Fruit fly (Drosophila melanogaster): ENCODE measurements around the gene CG7352.

CG7352 gene

DNA sequence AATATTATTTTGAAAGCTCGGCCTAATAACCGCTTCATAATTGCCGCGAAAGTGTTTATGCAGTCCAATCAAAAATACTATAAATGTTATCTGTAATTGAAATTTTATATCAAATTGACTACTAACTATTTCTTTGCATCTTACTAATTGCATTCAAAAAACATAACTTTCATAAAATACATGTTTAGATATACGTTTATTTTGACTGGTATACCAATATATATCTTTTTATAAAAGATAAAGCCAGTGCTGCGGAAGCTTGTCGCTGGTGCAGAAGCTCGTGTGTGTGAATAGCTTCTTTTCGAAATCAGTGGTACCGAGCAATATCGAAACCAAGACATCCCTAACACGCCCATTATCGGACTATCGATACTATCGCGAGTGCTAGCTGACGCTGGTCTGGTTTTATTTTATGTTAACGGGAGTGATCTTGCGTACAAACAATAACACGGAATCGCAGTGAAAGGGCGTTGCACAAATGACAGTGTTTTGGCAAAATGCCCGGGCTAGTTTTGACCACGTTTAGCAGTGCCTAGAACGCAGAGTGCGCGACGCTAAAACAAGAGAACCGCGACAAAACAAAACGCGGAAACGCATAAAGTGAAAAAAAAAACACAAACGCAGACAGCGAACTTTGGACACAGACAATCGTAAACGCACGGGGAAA, 2.2 kb downstream of the CG7352 start, which contains the start of gene Atg13:
Gene Atg13 (plus strand): TSS at position 367 of the 667 bp plus-strand sequence.
- TF ChIP-seq CG11617 (GFP tag; optimal IDR thresholded peaks at IDR 0.05): peak; percentile 45
- peak; percentile 18 for TF ChIP-seq pad (GFP tag; optimal IDR thresholded peaks at IDR 0.05)
- TF ChIP-seq CG1620 (GFP tag; optimal IDR thresholded peaks at IDR 0.05): peak; percentile 56
- no peak for TF ChIP-seq Crg-1 (GFP tag; optimal IDR thresholded peaks at IDR 0.05)
- TF ChIP-seq CG12768 (GFP tag; optimal IDR thresholded peaks at IDR 0.05): peak; percentile 69
- peak; percentile 45 for TF ChIP-seq tj (GFP tag; optimal IDR thresholded peaks at IDR 0.05)
- TF ChIP-seq cnc (optimal IDR thresholded peaks at IDR 0.05): no peak
- TF ChIP-seq bab1 (GFP tag; optimal IDR thresholded peaks at IDR 0.05): peak; percentile 46
- TF ChIP-seq cic (GFP tag; optimal IDR thresholded peaks at IDR 0.05): peak; percentile 14
- peak; percentile 63 for TF ChIP-seq toe (GFP tag; optimal IDR thresholded peaks at IDR 0.05)
- TF ChIP-seq CG7101 (tag; optimal IDR thresholded peaks at IDR 0.05): peak; percentile 7
- TF ChIP-seq Clk (GFP tag; optimal IDR thresholded peaks at IDR 0.05): no peak
- no peak for TF ChIP-seq CG33017 (tag; optimal IDR thresholded peaks at IDR 0.05)
- TF ChIP-seq CG7045 (GFP tag; optimal IDR thresholded peaks at IDR 0.05): no peak
- TF ChIP-seq ovo (GFP tag; optimal IDR thresholded peaks at IDR 0.05): no peak
- TF ChIP-seq kay (GFP tag; ENCODE audit: borderline replicate concordance): no peak
- TF ChIP-seq Hr96 (GFP tag; optimal IDR thresholded peaks at IDR 0.05): no peak
- TF ChIP-seq Mnt (GFP tag; optimal IDR thresholded peaks at IDR 0.05): peak; percentile 21
- TF ChIP-seq CG5204 (GFP tag; optimal IDR thresholded peaks at IDR 0.05): no peak
- TF ChIP-seq CG14711 (tag; optimal IDR thresholded peaks at IDR 0.05): no peak

DNA sequence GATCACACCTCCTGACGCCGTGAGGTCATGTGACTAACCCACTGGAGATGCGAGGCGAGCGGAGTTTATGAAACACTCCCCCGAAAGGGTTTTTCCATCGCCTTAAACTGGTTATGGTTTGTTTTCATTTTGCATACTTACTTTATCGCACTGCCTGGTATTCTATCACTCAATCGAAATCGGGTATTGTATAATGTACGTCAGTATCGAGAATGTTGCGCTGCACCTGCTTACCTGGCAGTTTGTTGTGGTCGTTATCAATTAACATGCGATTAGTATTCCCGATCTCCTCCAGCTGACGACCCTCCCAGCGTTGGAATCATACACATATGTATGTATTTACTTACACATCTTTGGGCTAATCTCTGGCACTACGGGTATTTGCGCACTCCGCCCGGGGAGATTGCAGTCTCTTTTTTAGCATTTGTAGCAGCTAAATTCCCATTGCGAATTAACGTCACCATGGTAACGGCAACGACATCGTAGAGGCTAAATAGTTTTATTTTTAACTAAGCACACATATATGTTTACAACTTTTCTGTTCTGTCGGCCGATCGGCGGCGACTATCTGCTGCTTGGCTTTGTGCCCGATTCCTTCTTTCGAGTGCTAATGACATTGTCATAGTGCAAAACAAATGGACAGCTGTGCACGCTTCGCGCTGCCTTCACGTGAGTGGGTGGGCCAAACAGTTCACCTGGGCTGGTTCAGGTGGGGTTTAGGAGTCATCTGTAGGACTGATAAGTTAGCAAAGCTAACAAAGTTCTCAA, 5.8 kb downstream of the CG7352 start:
- peak; percentile 51 for TF ChIP-seq Mnt (GFP tag; optimal IDR thresholded peaks at IDR 0.05)
- no peak for TF ChIP-seq CG33017 (tag; optimal IDR thresholded peaks at IDR 0.05)
- TF ChIP-seq Clk (GFP tag; optimal IDR thresholded peaks at IDR 0.05): no peak
- no peak for TF ChIP-seq cnc (optimal IDR thresholded peaks at IDR 0.05)
- peak; percentile 92 for TF ChIP-seq cic (GFP tag; optimal IDR thresholded peaks at IDR 0.05)
- no peak for TF ChIP-seq CG11617 (GFP tag; optimal IDR thresholded peaks at IDR 0.05)
- TF ChIP-seq CG12768 (GFP tag; optimal IDR thresholded peaks at IDR 0.05): peak; percentile 43
- no peak for TF ChIP-seq Hr96 (GFP tag; optimal IDR thresholded peaks at IDR 0.05)
- TF ChIP-seq ovo (GFP tag; optimal IDR thresholded peaks at IDR 0.05): no peak
- TF ChIP-seq bab1 (GFP tag; optimal IDR thresholded peaks at IDR 0.05): no peak
- peak; percentile 40 for TF ChIP-seq toe (GFP tag; optimal IDR thresholded peaks at IDR 0.05)
- TF ChIP-seq kay (GFP tag; ENCODE audit: borderline replicate concordance): peak; percentile 92
- no peak for TF ChIP-seq CG7045 (GFP tag; optimal IDR thresholded peaks at IDR 0.05)
- peak; percentile 62 for TF ChIP-seq tj (GFP tag; optimal IDR thresholded peaks at IDR 0.05)
- TF ChIP-seq CG14711 (tag; optimal IDR thresholded peaks at IDR 0.05): no peak

DNA sequence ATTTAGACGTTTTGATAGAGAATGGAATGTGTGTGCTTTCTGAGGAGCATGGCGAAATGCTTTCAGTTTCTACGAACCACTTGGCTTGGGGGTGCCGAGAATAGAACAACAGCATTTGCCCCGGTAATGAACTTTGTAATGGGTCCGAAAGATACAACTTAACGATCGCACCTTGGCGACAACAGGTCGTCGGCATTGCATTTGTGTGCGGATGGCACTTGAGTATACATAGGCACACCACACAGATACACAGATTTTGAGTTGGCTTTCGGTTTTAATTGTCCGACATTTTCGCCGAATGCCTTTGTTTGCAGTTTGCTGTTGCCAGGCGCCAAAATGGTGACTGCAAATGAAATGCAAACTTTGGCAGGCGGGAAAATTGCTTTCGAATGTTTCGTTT, 6.6 kb downstream of the CG7352 start:
- TF ChIP-seq bab1 (GFP tag; optimal IDR thresholded peaks at IDR 0.05) (no peak), tj (GFP tag; optimal IDR thresholded peaks at IDR 0.05) (no peak), Hr96 (GFP tag; optimal IDR thresholded peaks at IDR 0.05) (peak; percentile 67), toe (GFP tag; optimal IDR thresholded peaks at IDR 0.05) (peak; percentile 45), CG5204 (GFP tag; optimal IDR thresholded peaks at IDR 0.05) (peak; percentile 39), pad (GFP tag; optimal IDR thresholded peaks at IDR 0.05) (no peak), ovo (GFP tag; optimal IDR thresholded peaks at IDR 0.05) (no peak), CG33017 (tag; optimal IDR thresholded peaks at IDR 0.05) (no peak), Clk (GFP tag; optimal IDR thresholded peaks at IDR 0.05) (no peak), CG14711 (tag; optimal IDR thresholded peaks at IDR 0.05) (no peak), cic (GFP tag; optimal IDR thresholded peaks at IDR 0.05) (no peak), CG7101 (tag; optimal IDR thresholded peaks at IDR 0.05) (no peak), CG12768 (GFP tag; optimal IDR thresholded peaks at IDR 0.05) (peak; percentile 94), cnc (optimal IDR thresholded peaks at IDR 0.05) (no peak), CG11617 (GFP tag; optimal IDR thresholded peaks at IDR 0.05) (no peak), Mnt (GFP tag; optimal IDR thresholded peaks at IDR 0.05) (no peak), Crg-1 (GFP tag; optimal IDR thresholded peaks at IDR 0.05) (no peak), CG1620 (GFP tag; optimal IDR thresholded peaks at IDR 0.05) (no peak), kay (GFP tag; ENCODE audit: borderline replicate concordance) (no peak), CG7045 (GFP tag; optimal IDR thresholded peaks at IDR 0.05) (no peak)

DNA sequence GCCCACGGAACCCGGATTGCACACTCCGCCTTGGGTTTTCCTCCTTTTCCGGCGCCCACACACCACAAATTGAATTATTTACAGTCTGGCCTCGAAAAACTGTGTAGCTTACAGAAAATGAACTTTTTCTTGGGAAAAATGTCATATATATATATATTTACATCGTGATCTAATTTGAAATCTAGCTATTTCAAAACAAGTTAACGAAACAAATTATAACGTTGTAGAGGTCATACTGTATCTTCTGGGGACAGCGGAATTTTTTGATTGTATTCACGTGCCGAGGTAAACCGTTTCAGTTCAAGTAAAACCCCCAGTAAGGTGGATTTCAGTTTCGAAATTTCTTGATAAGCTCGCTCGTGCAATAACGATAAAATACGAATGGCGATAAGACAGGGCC, 7.1 kb downstream of the CG7352 start:
- TF ChIP-seq CG1620 (GFP tag; optimal IDR thresholded peaks at IDR 0.05) (no peak), Hr96 (GFP tag; optimal IDR thresholded peaks at IDR 0.05) (no peak), cic (GFP tag; optimal IDR thresholded peaks at IDR 0.05) (peak; percentile 32), CG33017 (tag; optimal IDR thresholded peaks at IDR 0.05) (peak; percentile 55), toe (GFP tag; optimal IDR thresholded peaks at IDR 0.05) (no peak), CG11617 (GFP tag; optimal IDR thresholded peaks at IDR 0.05) (no peak), tj (GFP tag; optimal IDR thresholded peaks at IDR 0.05) (peak; percentile 72), Crg-1 (GFP tag; optimal IDR thresholded peaks at IDR 0.05) (no peak), kay (GFP tag; ENCODE audit: borderline replicate concordance) (peak; percentile 90), CG12768 (GFP tag; optimal IDR thresholded peaks at IDR 0.05) (no peak), CG7045 (GFP tag; optimal IDR thresholded peaks at IDR 0.05) (no peak), pad (GFP tag; optimal IDR thresholded peaks at IDR 0.05) (peak; percentile 27), CG7101 (tag; optimal IDR thresholded peaks at IDR 0.05) (peak; percentile 76), CG14711 (tag; optimal IDR thresholded peaks at IDR 0.05) (peak; percentile 77), bab1 (GFP tag; optimal IDR thresholded peaks at IDR 0.05) (peak; percentile 80), CG5204 (GFP tag; optimal IDR thresholded peaks at IDR 0.05) (no peak), cnc (optimal IDR thresholded peaks at IDR 0.05) (no peak), Mnt (GFP tag; optimal IDR thresholded peaks at IDR 0.05) (no peak), Clk (GFP tag; optimal IDR thresholded peaks at IDR 0.05) (no peak), ovo (GFP tag; optimal IDR thresholded peaks at IDR 0.05) (no peak)

DNA sequence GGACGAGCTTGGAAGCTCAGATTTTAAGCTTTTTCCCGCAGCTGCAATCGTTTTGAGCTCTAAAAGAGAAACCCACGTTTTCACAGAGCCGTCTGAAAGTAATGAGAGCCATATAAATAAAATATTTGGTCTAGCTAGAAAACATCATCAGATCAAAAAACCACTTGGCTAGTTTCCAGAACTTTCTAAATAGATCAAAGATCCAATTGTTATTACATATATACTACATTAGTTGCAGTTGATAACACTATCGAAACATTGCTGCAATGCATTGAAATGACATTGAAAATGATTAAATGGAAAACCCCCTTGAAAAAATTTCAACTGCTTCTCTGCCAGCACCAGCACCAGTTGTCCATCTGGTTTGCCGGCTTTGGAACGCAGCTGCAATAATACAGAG, 7.6 kb downstream of the CG7352 start:
- TF ChIP-seq pad (GFP tag; optimal IDR thresholded peaks at IDR 0.05) (no peak), cic (GFP tag; optimal IDR thresholded peaks at IDR 0.05) (no peak), kay (GFP tag; ENCODE audit: borderline replicate concordance) (no peak), CG5204 (GFP tag; optimal IDR thresholded peaks at IDR 0.05) (peak; percentile 19), tj (GFP tag; optimal IDR thresholded peaks at IDR 0.05) (no peak), CG33017 (tag; optimal IDR thresholded peaks at IDR 0.05) (no peak), CG7045 (GFP tag; optimal IDR thresholded peaks at IDR 0.05) (peak; percentile 19)
